Fruit fly (Drosophila melanogaster): ENCODE data around the gene CG15386.

The CG15386 gene

DNA sequence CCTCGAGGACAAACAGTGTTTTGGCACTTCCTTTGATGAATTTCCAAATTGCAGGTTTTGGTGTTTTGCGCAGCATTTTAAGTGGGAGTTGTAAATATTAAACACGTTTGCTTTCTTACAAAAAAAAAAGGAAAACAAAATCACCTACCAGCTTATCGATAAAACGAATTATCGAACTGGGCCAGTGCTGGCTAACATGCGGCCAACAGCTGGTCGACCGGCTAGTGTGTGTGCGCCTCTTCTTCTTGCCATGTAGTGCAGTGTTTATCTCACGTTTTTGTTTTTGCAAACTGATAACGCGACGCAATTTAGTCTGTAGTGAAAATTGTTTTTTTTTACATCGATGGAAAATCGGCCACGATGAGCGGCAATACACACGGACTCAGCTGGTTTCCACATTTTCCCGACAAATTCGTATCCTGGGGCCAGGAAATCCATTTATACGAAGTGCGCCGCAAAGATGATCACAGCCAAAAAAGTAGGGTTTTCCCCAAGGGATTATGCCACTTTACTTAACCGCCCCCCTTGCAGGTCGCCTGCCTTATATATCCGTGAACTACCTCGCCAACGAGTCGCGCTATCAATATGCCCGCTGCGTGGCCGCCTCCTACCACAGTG, at the start of gene CG15386, which contains the start of the genes CG42371 and mio (continued):
- TF ChIP-seq CG30020 (tag; optimal IDR thresholded peaks at IDR 0.05) (no peak), CG10274 (GFP tag; optimal IDR thresholded peaks at IDR 0.05) (no peak), run (tag; optimal IDR thresholded peaks at IDR 0.05) (no peak), az2 (GFP tag; optimal IDR thresholded peaks at IDR 0.05) (no peak), ttk (GFP tag; IDR thresholded peaks at IDR 0.05) (no peak), CG8478 (optimal IDR thresholded peaks at IDR 0.05) (no peak), vfl (GFP tag; optimal IDR thresholded peaks at IDR 0.05) (no peak), CG12659 (GFP tag; optimal IDR thresholded peaks at IDR 0.05) (peak; percentile 52), CG2712 (tag; optimal IDR thresholded peaks at IDR 0.05) (peak; percentile 2), CG1024 (GFP tag; IDR thresholded peaks at IDR 0.05) (no peak), lmd (GFP tag; IDR thresholded peaks at IDR 0.05) (no peak), CG9609 (GFP tag; optimal IDR thresholded peaks at IDR 0.05) (no peak), Doc3 (GFP tag; IDR thresholded peaks at IDR 0.05; ENCODE audit: partially characterized antibody) (no peak), CG3065 (GFP tag; optimal IDR thresholded peaks at IDR 0.05) (no peak), grau (tag; optimal IDR thresholded peaks at IDR 0.05) (peak; percentile 17), chm (GFP tag; IDR thresholded peaks at IDR 0.05) (no peak), Camta (GFP tag; optimal IDR thresholded peaks at IDR 0.05) (no peak), aop (GFP tag; IDR thresholded peaks at IDR 0.05) (no peak), cas (GFP tag; IDR thresholded peaks at IDR 0.05) (no peak), Hr39 (optimal IDR thresholded peaks at IDR 0.05) (no peak), CG6854 (GFP tag; optimal IDR thresholded peaks at IDR 0.05) (no peak), pzg (GFP tag; optimal IDR thresholded peaks at IDR 0.05) (peak; percentile 71), D (optimal IDR thresholded peaks at IDR 0.05) (no peak), D (GFP tag; optimal IDR thresholded peaks at IDR 0.05) (no peak), ssp (GFP tag; IDR thresholded peaks at IDR 0.05) (no peak), CG6683 (GFP tag; optimal IDR thresholded peaks at IDR 0.05) (no peak), HLH54F (GFP tag; optimal IDR thresholded peaks at IDR 0.05) (no peak), CG9437 (GFP tag; optimal IDR thresholded peaks at IDR 0.05) (no peak), CG11093 (GFP tag; IDR thresholded peaks at IDR 0.05) (no peak), CG5953 (GFP tag; IDR thresholded peaks at IDR 0.05) (no peak), tio (GFP tag; optimal IDR thresholded peaks at IDR 0.05) (no peak), tap (tag; optimal IDR thresholded peaks at IDR 0.05) (no peak), cwo (GFP tag; optimal IDR thresholded peaks at IDR 0.05) (peak; percentile 57), CG32767 (GFP tag; IDR thresholded peaks at IDR 0.05) (no peak), CG14710 (tag; optimal IDR thresholded peaks at IDR 0.05) (peak; percentile 81), CG9215 (GFP tag; IDR thresholded peaks at IDR 0.05) (no peak), sna (GFP tag; IDR thresholded peaks at IDR 0.05; ENCODE audit: partially characterized antibody) (no peak), CG6254 (GFP tag; optimal IDR thresholded peaks at IDR 0.05) (no peak), Aef1 (GFP tag; IDR thresholded peaks at IDR 0.05) (no peak), CG10654 (GFP tag; optimal IDR thresholded peaks at IDR 0.05) (no peak), sens (GFP tag) (peak; percentile 58), esg (GFP tag; conservative IDR thresholded peaks at IDR 0.05) (no peak), CG3407 (GFP tag; optimal IDR thresholded peaks at IDR 0.05) (no peak), Meics (GFP tag; optimal IDR thresholded peaks at IDR 0.05) (no peak), pho (GFP tag; optimal IDR thresholded peaks at IDR 0.05) (no peak), CTCF (GFP tag; optimal IDR thresholded peaks at IDR 0.05) (no peak), prd (optimal IDR thresholded peaks at IDR 0.05) (no peak), prd (GFP tag; IDR thresholded peaks at IDR 0.05) (0 out of 3 replicates have a peak, but pooled peaks have one; percentile 29), ara (GFP tag; IDR thresholded peaks at IDR 0.05) (no peak), CG32772 (GFP tag; IDR thresholded peaks at IDR 0.05) (no peak), wek (GFP tag; optimal IDR thresholded peaks at IDR 0.05) (no peak), bsh (GFP tag; optimal IDR thresholded peaks at IDR 0.05) (no peak), Dref (GFP tag; IDR thresholded peaks at IDR 0.05) (peak; percentile 81), BtbVII (GFP tag; optimal IDR thresholded peaks at IDR 0.05) (no peak)

All from whole organism, embryonic.